Worm (Caenorhabditis elegans) whole organism, L3 larva: ENCODE results near the gene cutl-12.

Source experiments
- ZK546.5 ChIP-seq: sonication (generic microtip); optimal IDR thresholded peaks from 2 replicates; lab custom pipeline; 2017; ENCODE audit warnings: missing biosample characterization, missing genetic modification characterization
- aly-2 ChIP-seq: fragments of 150-350 bp; optimal IDR thresholded peaks from 2 replicates; lab custom pipeline; 2014; ENCODE audit warnings: missing biosample characterization, missing genetic modification characterization
- ama-1 ChIP-seq: fragments of 150-350 bp; optimal IDR thresholded peaks from 2 replicates; lab custom pipeline; 2018
- ceh-16 ChIP-seq: sonication (generic microtip); optimal IDR thresholded peaks from 2 replicates; lab custom pipeline; 2017; ENCODE audit warnings: missing biosample characterization, missing genetic modification characterization
- ceh-28 ChIP-seq: fragments of 150-350 bp; optimal IDR thresholded peaks from 2 replicates; lab custom pipeline; 2014; ENCODE audit warnings: missing biosample characterization, missing genetic modification reagents, missing genetic modification characterization
- ceh-82 ChIP-seq: fragments of 150-350 bp; optimal IDR thresholded peaks from 2 replicates; lab custom pipeline; 2014; ENCODE audit warnings: missing biosample characterization, missing genetic modification characterization
- ceh-9 ChIP-seq: sonication (generic microtip); optimal IDR thresholded peaks from 2 replicates; lab custom pipeline; 2018; ENCODE audit warnings: missing biosample characterization, missing genetic modification characterization
- daf-12 ChIP-seq: fragments of 150-350 bp; optimal IDR thresholded peaks from 2 replicates; lab custom pipeline; 2014; ENCODE audit warnings: missing biosample characterization, missing genetic modification reagents, missing genetic modification characterization
- egl-27 ChIP-seq: sonication (generic microtip); optimal IDR thresholded peaks from 4 replicates; lab custom pipeline; 2017; ENCODE audit warnings: missing biosample characterization, missing genetic modification reagents, missing genetic modification characterization
- elt-1 ChIP-seq: fragments of 150-350 bp; optimal IDR thresholded peaks from 2 replicates; lab custom pipeline; 2014; ENCODE audit warnings: missing biosample characterization, missing genetic modification characterization
- elt-2 ChIP-seq: sonication (generic microtip); optimal IDR thresholded peaks from 2 replicates; lab custom pipeline; 2016; ENCODE audit warnings: missing genetic modification reagents, mild to moderate bottlenecking, missing genetic modification characterization, missing compliant biosample characterization
- elt-3 ChIP-seq, 3 experiments: fragments of 150-350 bp in 1 of 3; sonication (generic microtip) in 2 of 3; optimal IDR thresholded peaks; 2 replicates in 2 of 3; 4 replicates in 1 of 3; lab custom pipeline; 2014 to 2017; ENCODE audit warnings: missing biosample characterization in 3 of 3, missing genetic modification characterization in 3 of 3
- hmg-11 ChIP-seq: sonication (generic microtip); optimal IDR thresholded peaks from 2 replicates; lab custom pipeline; 2016; ENCODE audit warnings: missing genetic modification characterization, missing compliant biosample characterization
- lin-15B ChIP-seq: fragments of 150-350 bp; optimal IDR thresholded peaks from 2 replicates; lab custom pipeline; 2014; ENCODE audit warnings: missing biosample characterization, missing genetic modification characterization
- lin-39 ChIP-seq: fragments of 150-350 bp; optimal IDR thresholded peaks from 2 replicates; lab custom pipeline; 2018; ENCODE audit warnings: missing biosample characterization, missing genetic modification reagents, missing genetic modification characterization
- mdl-1 ChIP-seq: fragments of 150-350 bp; optimal IDR thresholded peaks from 2 replicates; lab custom pipeline; 2014; ENCODE audit warnings: missing biosample characterization, missing genetic modification characterization
- nfya-1 ChIP-seq: sonication (generic microtip); optimal IDR thresholded peaks from 2 replicates; lab custom pipeline; 2017; ENCODE audit warnings: missing genetic modification characterization, mild to moderate bottlenecking, missing compliant biosample characterization, antibody characterized with exemption, moderate library complexity; ENCODE audit not compliant: insufficient read depth
- nhr-11 ChIP-seq: fragments of 150-350 bp; optimal IDR thresholded peaks from 2 replicates; lab custom pipeline; 2014; ENCODE audit warnings: missing biosample characterization, missing genetic modification characterization
- nhr-23 ChIP-seq: fragments of 150-350 bp; optimal IDR thresholded peaks from 2 replicates; lab custom pipeline; 2014; ENCODE audit warnings: missing biosample characterization, missing genetic modification reagents, missing genetic modification characterization
- nhr-25 ChIP-seq: sonication (generic microtip); optimal IDR thresholded peaks from 2 replicates; lab custom pipeline; 2017; ENCODE audit warnings: missing biosample characterization, missing genetic modification characterization
- nhr-28 ChIP-seq: fragments of 150-350 bp; optimal IDR thresholded peaks from 2 replicates; lab custom pipeline; 2014; ENCODE audit warnings: missing biosample characterization, missing genetic modification characterization
- nhr-43 ChIP-seq: sonication (generic microtip); optimal IDR thresholded peaks from 2 replicates; lab custom pipeline; 2016; ENCODE audit warnings: mild to moderate bottlenecking, missing genetic modification characterization, missing compliant biosample characterization; ENCODE audit not compliant: poor library complexity, severe bottlenecking
- nhr-67 ChIP-seq: fragments of 150-350 bp; optimal IDR thresholded peaks from 2 replicates; lab custom pipeline; 2014; ENCODE audit warnings: missing biosample characterization, missing genetic modification characterization
- nhr-76 ChIP-seq: fragments of 150-350 bp; sonication (generic microtip); optimal IDR thresholded peaks from 5 replicates; lab custom pipeline; 2014; ENCODE audit warnings: missing biosample characterization, missing genetic modification characterization
- nhr-77 ChIP-seq: fragments of 150-350 bp; optimal IDR thresholded peaks from 2 replicates; lab custom pipeline; 2014; ENCODE audit warnings: missing biosample characterization, missing genetic modification characterization
- pha-4 ChIP-seq: fragments of 150-350 bp; optimal IDR thresholded peaks from 2 replicates; lab custom pipeline; 2014; ENCODE audit warnings: missing biosample characterization, missing genetic modification reagents, missing genetic modification characterization
- pqm-1 ChIP-seq: fragments of 150-350 bp; optimal IDR thresholded peaks from 2 replicates; lab custom pipeline; 2017; ENCODE audit warnings: missing biosample characterization, missing genetic modification characterization, inconsistent platforms
- skn-1 ChIP-seq: fragments of 150-350 bp; optimal IDR thresholded peaks from 2 replicates; lab custom pipeline; 2014; ENCODE audit warnings: missing biosample characterization, missing genetic modification characterization
- snpc-4 ChIP-seq: fragments of 150-350 bp; optimal IDR thresholded peaks from 2 replicates; lab custom pipeline; 2014; ENCODE audit warnings: missing biosample characterization, missing genetic modification characterization
- unc-39 ChIP-seq: sonication (generic microtip); optimal IDR thresholded peaks from 4 replicates; lab custom pipeline; 2017; ENCODE audit warnings: missing biosample characterization, missing genetic modification characterization
- zag-1 ChIP-seq: fragments of 150-350 bp; optimal IDR thresholded peaks from 2 replicates; lab custom pipeline; 2014; ENCODE audit warnings: missing biosample characterization, missing genetic modification characterization
- ztf-11 ChIP-seq: fragments of 150-350 bp; optimal IDR thresholded peaks from 2 replicates; lab custom pipeline; 2014; ENCODE audit warnings: missing biosample characterization, missing genetic modification characterization
- ztf-4 ChIP-seq: fragments of 150-350 bp; optimal IDR thresholded peaks from 2 replicates; lab custom pipeline; 2014; ENCODE audit warnings: missing biosample characterization, missing genetic modification characterization

Gene cutl-12

DNA sequence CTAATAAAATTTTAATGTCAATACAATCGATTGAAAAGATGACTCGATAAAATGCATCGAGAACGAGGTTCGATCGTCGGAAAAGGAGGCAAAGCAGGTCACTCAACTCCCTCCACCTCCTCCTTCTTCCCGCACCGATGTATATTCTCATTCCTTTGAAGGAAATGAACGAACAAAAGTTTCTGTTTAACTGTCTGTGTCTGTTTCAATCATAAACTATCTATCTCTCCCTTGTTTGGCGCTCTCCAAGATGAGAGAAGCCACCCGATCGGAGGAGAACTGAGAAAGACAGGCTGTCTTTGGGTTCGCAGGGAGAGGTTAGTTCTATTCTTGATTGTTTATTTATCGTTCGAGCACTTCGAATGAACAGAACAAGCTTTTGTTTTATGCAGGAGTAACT lies 6.8 kb upstream of the cutl-12 start, which contains the start of gene D2085.7:
TSS of gene D2085.7 (plus strand) at position 251 of the 400 bp plus-strand sequence.
- TF ChIP-seq ama-1 (lab: Kevin White, UChicago): no peak
- no peak for TF ChIP-seq nhr-67 (tag; lab: Kevin White, UChicago)
- no peak for TF ChIP-seq ztf-11 (tag; lab: Kevin White, UChicago)
- no peak for TF ChIP-seq ztf-4 (tag; lab: Kevin White, UChicago)
- TF ChIP-seq daf-12 (tag; lab: Kevin White, UChicago): no peak
- TF ChIP-seq nhr-25: peak; percentile 37
- TF ChIP-seq unc-39 (tag; lab: Kevin White, UChicago): no peak
- peak; percentile 25 for TF ChIP-seq nhr-23 (tag; lab: Kevin White, UChicago)
- TF ChIP-seq nhr-76: no peak
- TF ChIP-seq elt-2 (tag; lab: Kevin White, UChicago): peak; percentile 24
- TF ChIP-seq ceh-9 (tag; lab: Kevin White, UChicago): no peak
- TF ChIP-seq nfya-1 (tag; lab: Kevin White, UChicago): no peak

DNA sequence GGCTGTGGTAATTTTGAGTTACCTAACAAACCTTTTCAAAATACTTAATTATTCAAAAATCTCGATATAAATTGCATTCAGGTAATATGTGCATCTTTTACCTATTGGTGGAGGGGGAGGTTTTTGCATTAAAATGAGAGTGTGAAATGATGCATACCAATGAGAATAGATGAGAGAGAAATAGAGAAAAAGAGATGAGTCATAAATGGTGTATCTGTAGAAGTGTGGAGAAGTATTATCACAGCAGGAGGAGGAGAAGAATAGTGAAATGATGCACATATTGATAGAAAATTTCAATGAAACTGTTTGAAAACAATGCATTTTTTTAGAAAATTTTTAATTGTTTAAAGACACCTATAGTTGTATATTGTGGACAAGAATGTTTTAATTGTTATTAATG lies 6.2 kb upstream of the cutl-12 start:
- no peak for TF ChIP-seq egl-27 (tag; lab: Kevin White, UChicago)
- TF ChIP-seq nfya-1 (tag; lab: Kevin White, UChicago): peak; percentile 18
- TF ChIP-seq pha-4: peak; percentile 45
- TF ChIP-seq pqm-1: peak; percentile 22
- no peak for TF ChIP-seq hmg-11
- peak; percentile 29 for TF ChIP-seq elt-2 (tag; lab: Kevin White, UChicago)

DNA sequence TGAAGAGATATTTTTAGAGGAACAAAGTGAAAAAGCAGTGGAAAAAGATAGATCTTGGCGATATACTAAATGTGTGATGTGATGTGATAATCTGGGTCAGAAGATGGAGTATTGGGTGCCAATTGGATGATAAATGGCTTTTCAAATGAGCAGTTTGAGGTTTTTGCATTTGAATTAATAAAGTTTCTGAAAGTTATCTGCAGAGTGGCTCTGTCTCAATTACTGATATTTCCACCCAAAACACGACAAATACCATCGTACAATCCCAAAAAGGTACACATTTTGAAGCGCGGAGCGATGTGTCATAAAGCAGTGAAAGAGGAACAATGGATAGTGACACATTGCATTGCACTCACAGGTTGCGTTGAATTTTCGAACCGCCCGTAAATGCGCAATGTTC lies 5.3 kb upstream of the cutl-12 start:
- TF ChIP-seq elt-2 (tag; lab: Kevin White, UChicago) (no peak), elt-3 (tag; optimal IDR thresholded peaks at IDR 0.05; lab: Kevin White, UChicago) (no peak)

DNA sequence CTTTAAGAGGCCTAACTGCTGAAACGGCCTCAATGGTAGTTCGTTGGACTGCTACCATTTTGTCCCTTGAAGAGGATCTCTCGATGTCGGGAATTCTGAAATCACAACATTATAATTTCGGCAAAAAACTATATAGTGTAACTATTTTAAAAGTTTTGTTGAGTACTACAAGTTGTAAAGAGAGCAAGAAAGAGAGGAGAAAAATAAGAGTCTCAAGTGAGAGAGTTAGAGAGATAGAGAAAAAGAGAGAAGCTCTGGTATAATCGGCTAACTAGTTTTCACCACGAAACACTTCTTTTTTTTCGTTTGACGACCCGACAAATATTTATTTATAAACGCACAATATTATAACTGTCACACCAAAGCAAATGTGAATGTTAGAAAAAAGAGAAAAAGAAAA lies 3.3 kb upstream of the cutl-12 start, which contains the start of gene vab-9:
TSS of gene vab-9 (minus strand) at position 101 of the 400 bp plus-strand sequence.
- TF ChIP-seq pha-4 (peak; percentile 46), ZK546.5 (no peak)
- TF ChIP-seq, all 47 proteins: peak for 1

DNA sequence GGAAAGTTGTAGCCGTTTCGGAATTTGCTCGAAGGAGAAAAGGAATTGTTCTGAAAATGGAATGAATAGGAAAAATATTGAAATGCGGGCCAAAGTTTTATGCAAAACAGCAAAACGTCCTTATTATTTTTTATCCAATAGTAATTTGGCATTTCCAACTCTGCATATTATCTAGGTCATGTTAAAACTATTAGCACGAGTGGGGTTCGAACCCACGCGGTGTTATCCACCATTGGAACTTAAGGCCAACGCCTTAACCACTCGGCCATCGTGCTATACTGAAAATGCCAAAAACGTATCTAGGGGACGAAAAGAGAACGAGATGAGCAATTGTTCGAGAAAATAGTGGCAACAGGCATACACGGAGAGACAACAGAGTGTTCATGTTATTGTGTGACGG lies 2.5 kb downstream of the cutl-12 start:
- TF ChIP-seq lin-39 (tag; lab: Kevin White, UChicago) (no peak), snpc-4 (no peak), skn-1 (tag; lab: Kevin White, UChicago) (no peak), nhr-28 (tag; lab: Kevin White, UChicago) (no peak), ceh-28 (tag; lab: Kevin White, UChicago) (no peak), ceh-9 (tag; lab: Kevin White, UChicago) (no peak), nhr-11 (no peak), zag-1 (tag; lab: Kevin White, UChicago) (no peak), ZK546.5 (no peak), ceh-16 (tag; lab: Kevin White, UChicago) (no peak), daf-12 (tag; lab: Kevin White, UChicago) (no peak), mdl-1 (tag; lab: Kevin White, UChicago) (no peak)

DNA sequence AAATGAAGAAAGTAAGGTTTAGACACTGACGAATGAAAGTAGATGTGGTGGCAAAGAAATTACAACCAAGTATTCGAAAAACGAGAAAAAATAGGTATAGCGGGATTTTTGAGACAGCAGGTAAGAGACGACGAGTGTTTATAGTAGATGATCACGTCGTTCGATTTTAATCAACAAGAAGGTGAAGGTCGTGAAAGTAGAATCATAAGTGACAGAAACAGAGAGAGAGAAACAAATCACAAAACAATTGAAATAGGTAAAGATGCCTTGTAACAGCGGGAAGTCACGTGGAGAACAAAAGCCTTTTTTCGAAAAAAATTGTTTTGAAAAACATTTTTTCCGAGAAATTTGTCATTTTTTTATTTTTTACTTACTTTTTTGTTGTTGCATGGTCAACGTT lies 4.2 kb downstream of the cutl-12 start, which contains the start of gene T22C8.6:
TSS of gene T22C8.6 (minus strand) at position 194 of the 400 bp plus-strand sequence.
- TF ChIP-seq nhr-25 (peak; percentile 33), ZK546.5 (no peak), nhr-23 (tag; lab: Kevin White, UChicago) (peak; percentile 19), nhr-76 (no peak), elt-1 (tag; lab: Kevin White, UChicago) (no peak)

DNA sequence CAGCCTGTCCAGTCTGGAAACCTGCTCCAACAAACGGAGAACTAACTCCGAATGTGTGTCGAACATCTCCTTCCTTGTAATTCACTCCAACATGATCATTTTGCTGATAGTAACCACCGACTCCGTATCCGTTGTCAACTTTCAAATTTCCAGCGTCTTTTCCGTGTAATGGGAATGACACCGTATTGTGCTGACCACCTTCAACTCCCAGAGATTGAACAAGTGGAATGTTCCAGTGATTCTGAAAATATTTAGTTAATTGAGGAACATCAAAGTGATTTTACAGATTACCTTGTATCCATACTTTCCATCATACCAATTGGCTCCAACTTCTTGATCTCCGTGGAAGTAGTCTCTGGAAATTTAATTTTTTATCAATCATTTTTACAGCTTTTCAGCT lies 6.4 kb downstream of the cutl-12 start:
- TF ChIP-seq nhr-77 (tag; lab: Kevin White, UChicago) (no peak), nfya-1 (tag; lab: Kevin White, UChicago) (no peak), ceh-82 (tag; lab: Kevin White, UChicago) (no peak), egl-27 (tag; lab: Kevin White, UChicago) (no peak), ceh-28 (tag; lab: Kevin White, UChicago) (no peak), lin-15B (no peak), ztf-11 (tag; lab: Kevin White, UChicago) (no peak), lin-39 (tag; lab: Kevin White, UChicago) (no peak), aly-2 (no peak), pha-4 (no peak), nhr-43 (no peak), ceh-16 (tag; lab: Kevin White, UChicago) (no peak), nhr-25 (no peak)
